Worm (Caenorhabditis elegans) whole organism, early embryonic: ENCODE data around the gene C53A5.17.

Source experiments
- B0310.2 ChIP-seq: sonication (generic microtip); optimal IDR thresholded peaks from 2 replicates; lab custom pipeline; 2016; ENCODE audit warnings: mild to moderate bottlenecking, missing genetic modification characterization, missing compliant biosample characterization
- F13C5.2 ChIP-seq: sonication (generic microtip); optimal IDR thresholded peaks from 2 replicates; lab custom pipeline; 2017; ENCODE audit warnings: mild to moderate bottlenecking, missing genetic modification characterization, inconsistent platforms, missing compliant biosample characterization
- aly-1 ChIP-seq: sonication (generic microtip); optimal IDR thresholded peaks from 2 replicates; lab custom pipeline; 2016; ENCODE audit warnings: missing genetic modification characterization, missing compliant biosample characterization
- ama-1 ChIP-seq: fragments of 150-350 bp; optimal IDR thresholded peaks from 2 replicates; lab custom pipeline; 2014
- ceh-13 ChIP-seq: fragments of 200-800 bp; sonication (Bioruptor generic); optimal IDR thresholded peaks from 2 replicates; lab custom pipeline; 2018; ENCODE audit warnings: mild to moderate bottlenecking, missing genetic modification characterization, missing compliant biosample characterization
- ets-7 ChIP-seq: sonication (generic microtip); optimal IDR thresholded peaks from 2 replicates; lab custom pipeline; 2016; ENCODE audit warnings: missing genotype, missing genetic modification characterization, missing compliant biosample characterization
- flt-1 ChIP-seq: fragments of 200-800 bp; sonication (Bioruptor generic); IDR thresholded peaks from 2 replicates; pipeline ENCODE4 v1.3.6; 2022; ENCODE audit warnings: missing genetic modification characterization, missing compliant biosample characterization
- hmbx-1 ChIP-seq: sonication (generic microtip); optimal IDR thresholded peaks from 2 replicates; lab custom pipeline; 2016; ENCODE audit warnings: mild to moderate bottlenecking, missing genetic modification characterization, missing compliant biosample characterization
- hmg-4 ChIP-seq: fragments of 200-800 bp; sonication (Bioruptor generic); optimal IDR thresholded peaks from 2 replicates; lab custom pipeline; 2018; ENCODE audit warnings: mild to moderate bottlenecking, missing genetic modification characterization, missing compliant biosample characterization
- hnd-1 ChIP-seq: sonication (generic microtip); optimal IDR thresholded peaks from 2 replicates; lab custom pipeline; 2016; ENCODE audit warnings: missing genetic modification characterization, missing compliant biosample characterization
- scrt-1 ChIP-seq: fragments of 200-800 bp; sonication (Bioruptor generic); IDR thresholded peaks from 2 replicates; pipeline ENCODE4 v1.3.6; 2022; ENCODE audit warnings: missing genetic modification characterization, missing compliant biosample characterization
- tbx-11 ChIP-seq: fragments of 200-800 bp; sonication (Bioruptor generic); IDR thresholded peaks from 2 replicates; pipeline ENCODE4 v1.3.6; 2022; ENCODE audit warnings: missing genetic modification characterization, missing compliant biosample characterization
- tbx-37 ChIP-seq: fragments of 200-800 bp; sonication (Bioruptor generic); conservative IDR thresholded peaks from 2 replicates; pipeline ENCODE4 v1.3.6; 2022; ENCODE audit warnings: missing genetic modification reagents, missing genetic modification characterization, missing compliant biosample characterization

DNA sequence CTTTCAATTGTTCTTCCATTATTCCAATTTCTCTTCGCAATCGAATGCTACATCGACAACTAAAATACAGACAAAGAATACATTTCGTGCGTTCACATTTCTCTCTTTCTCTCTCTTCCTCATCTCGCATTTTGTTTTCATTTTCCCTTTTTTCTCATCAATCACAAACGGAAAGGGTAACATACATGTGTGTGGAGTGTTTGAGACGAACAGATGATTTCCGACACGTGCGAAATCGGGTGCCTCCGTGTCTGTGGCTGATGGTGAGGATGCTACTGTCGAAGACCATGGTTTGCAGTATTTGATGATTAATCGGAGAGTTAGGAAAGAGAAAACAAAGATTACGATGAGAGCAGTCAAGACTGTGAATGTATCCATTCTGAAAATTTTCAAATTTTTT is 10.2 kb downstream of the C53A5.17 start, which contains the start of gene R02D5.9:
- TF ChIP-seq ama-1 (lab: Kevin White, UChicago) (no peak), hmbx-1 (no peak), hmg-4 (GFP tag; lab: Kevin White, UChicago) (no peak), scrt-1 (GFP tag; lab: Robert Waterston, UW) (no peak), B0310.2 (no peak), flt-1 (no peak), hnd-1 (no peak), tbx-11 (GFP tag; lab: Robert Waterston, UW) (no peak), tbx-37 (GFP tag; lab: Robert Waterston, UW) (no peak), F13C5.2 (tag; lab: Kevin White, UChicago) (no peak), ets-7 (tag; lab: Kevin White, UChicago) (no peak), ceh-13 (no peak), aly-1 (no peak)
